Fruit fly (Drosophila melanogaster): ENCODE measurements around the gene Mst84B.
A peak's percentile ranks its signal among the peaks of the same experiment; 100 is the strongest.

The Mst84B gene

DNA sequence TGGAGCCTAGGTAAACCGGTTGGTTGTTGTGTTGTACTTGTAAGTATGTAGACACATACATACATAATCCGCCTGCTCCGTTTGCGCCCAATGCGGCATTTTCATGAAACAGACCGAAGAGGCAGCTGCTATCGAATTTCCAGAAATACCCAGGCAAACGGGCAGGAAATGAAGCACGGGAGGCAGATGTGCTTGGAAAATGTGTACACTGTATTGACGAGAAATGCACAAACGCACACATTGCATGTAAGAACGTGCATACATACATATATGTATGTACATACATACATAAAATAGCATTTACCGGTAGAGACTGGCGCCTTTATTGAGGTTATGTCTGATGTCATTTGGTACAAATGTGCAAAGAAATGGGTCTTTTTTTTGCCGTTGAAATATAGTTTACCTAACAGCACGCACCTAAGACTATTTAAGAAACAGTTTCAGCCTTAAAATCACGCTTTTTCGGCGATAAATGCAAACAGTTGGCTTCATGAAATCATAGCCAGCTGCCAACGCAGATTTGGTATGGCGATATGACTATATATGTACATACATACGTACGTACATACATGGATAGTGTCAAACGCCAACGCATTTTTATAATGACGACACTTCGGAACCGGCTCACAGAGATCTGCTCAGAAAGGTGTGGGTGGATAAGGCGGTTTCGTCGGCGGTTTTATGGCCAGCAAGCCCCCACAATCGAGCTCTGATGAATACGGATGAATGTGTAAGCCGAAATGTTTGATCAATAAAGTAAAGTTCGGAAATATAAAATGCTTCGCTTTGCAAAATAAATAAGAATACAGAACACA is 27.8 kb downstream of the Mst84B start (continued):
- TF ChIP-seq rib (GFP tag; IDR thresholded peaks at IDR 0.05) (peak; percentile 46; the same call in 1 of the 2 replicates), NK7.1 (GFP tag; optimal IDR thresholded peaks at IDR 0.05) (no peak), lmd (GFP tag; IDR thresholded peaks at IDR 0.05) (no peak), Drgx (GFP tag; IDR thresholded peaks at IDR 0.05) (no peak), CG5245 (GFP tag; optimal IDR thresholded peaks at IDR 0.05) (no peak), CG7786 (GFP tag; optimal IDR thresholded peaks at IDR 0.05) (no peak), CG11695 (GFP tag; IDR thresholded peaks at IDR 0.05) (no peak), Lhr (GFP tag; optimal IDR thresholded peaks at IDR 0.05) (no peak), Taf1 (GFP tag; IDR thresholded peaks at IDR 0.05) (no peak), slp2 (GFP tag; optimal IDR thresholded peaks at IDR 0.05) (no peak), stwl (tag; optimal IDR thresholded peaks at IDR 0.05) (no peak), dm (GFP tag; optimal IDR thresholded peaks at IDR 0.05) (peak; percentile 3), HLH3B (GFP tag; IDR thresholded peaks at IDR 0.05) (no peak), grau (tag; optimal IDR thresholded peaks at IDR 0.05) (no peak), unc-4 (GFP tag; IDR thresholded peaks at IDR 0.05; ENCODE audit: partially characterized antibody) (no peak), Camta (GFP tag; optimal IDR thresholded peaks at IDR 0.05) (no peak), Gug (GFP tag; IDR thresholded peaks at IDR 0.05) (no peak), CG2712 (tag; optimal IDR thresholded peaks at IDR 0.05) (no peak), CG7357 (GFP tag; IDR thresholded peaks at IDR 0.05) (no peak), nerfin-1 (tag; optimal IDR thresholded peaks at IDR 0.05) (peak; percentile 67), E2f1 (GFP tag; IDR thresholded peaks at IDR 0.05) (no peak), CG12104 (GFP tag; optimal IDR thresholded peaks at IDR 0.05) (no peak), CkIIα-i1 (GFP tag; IDR thresholded peaks at IDR 0.05) (no peak), CG11504 (tag; optimal IDR thresholded peaks at IDR 0.05) (no peak), Vsx1 (GFP tag; optimal IDR thresholded peaks at IDR 0.05) (no peak), CG10431 (GFP tag; optimal IDR thresholded peaks at IDR 0.05) (peak; percentile 34), jing (GFP tag; optimal IDR thresholded peaks at IDR 0.05) (no peak), CG10565 (GFP tag; optimal IDR thresholded peaks at IDR 0.05) (no peak), tap (tag; optimal IDR thresholded peaks at IDR 0.05) (peak; percentile 15), gcm (GFP tag; optimal IDR thresholded peaks at IDR 0.05) (no peak), Pdp1 (GFP tag; optimal IDR thresholded peaks at IDR 0.05) (no peak), crc (GFP tag; optimal IDR thresholded peaks at IDR 0.05) (no peak), insv (GFP tag; optimal IDR thresholded peaks at IDR 0.05) (no peak), CG42726 (GFP tag; IDR thresholded peaks at IDR 0.05; ENCODE audit: partially characterized antibody) (no peak), CG1647 (GFP tag; optimal IDR thresholded peaks at IDR 0.05) (no peak), en (GFP tag; optimal IDR thresholded peaks at IDR 0.05) (no peak), CoRest (tag; optimal IDR thresholded peaks at IDR 0.05) (no peak), trh (GFP tag; optimal IDR thresholded peaks at IDR 0.05) (no peak), wek (GFP tag; optimal IDR thresholded peaks at IDR 0.05) (no peak), gcm2 (GFP tag; optimal IDR thresholded peaks at IDR 0.05) (no peak), Abd-B (GFP tag; optimal IDR thresholded peaks at IDR 0.05) (no peak), CG14667 (GFP tag; IDR thresholded peaks at IDR 0.05) (no peak), B-H1 (GFP tag; IDR thresholded peaks at IDR 0.05) (no peak), Hr51 (GFP tag; optimal IDR thresholded peaks at IDR 0.05) (no peak), kah (GFP tag; optimal IDR thresholded peaks at IDR 0.05) (no peak), ab (GFP tag; optimal IDR thresholded peaks at IDR 0.05) (no peak), mld (GFP tag; IDR thresholded peaks at IDR 0.05; ENCODE audit: partially characterized antibody) (no peak), CG12219 (GFP tag; optimal IDR thresholded peaks at IDR 0.05) (no peak), Myb (GFP tag; optimal IDR thresholded peaks at IDR 0.05) (no peak), vvl (GFP tag; IDR thresholded peaks at IDR 0.05) (no peak)

Data from whole organism, embryonic.